Worm (Caenorhabditis elegans): ENCODE results near the gene M04B2.4.

DNA sequence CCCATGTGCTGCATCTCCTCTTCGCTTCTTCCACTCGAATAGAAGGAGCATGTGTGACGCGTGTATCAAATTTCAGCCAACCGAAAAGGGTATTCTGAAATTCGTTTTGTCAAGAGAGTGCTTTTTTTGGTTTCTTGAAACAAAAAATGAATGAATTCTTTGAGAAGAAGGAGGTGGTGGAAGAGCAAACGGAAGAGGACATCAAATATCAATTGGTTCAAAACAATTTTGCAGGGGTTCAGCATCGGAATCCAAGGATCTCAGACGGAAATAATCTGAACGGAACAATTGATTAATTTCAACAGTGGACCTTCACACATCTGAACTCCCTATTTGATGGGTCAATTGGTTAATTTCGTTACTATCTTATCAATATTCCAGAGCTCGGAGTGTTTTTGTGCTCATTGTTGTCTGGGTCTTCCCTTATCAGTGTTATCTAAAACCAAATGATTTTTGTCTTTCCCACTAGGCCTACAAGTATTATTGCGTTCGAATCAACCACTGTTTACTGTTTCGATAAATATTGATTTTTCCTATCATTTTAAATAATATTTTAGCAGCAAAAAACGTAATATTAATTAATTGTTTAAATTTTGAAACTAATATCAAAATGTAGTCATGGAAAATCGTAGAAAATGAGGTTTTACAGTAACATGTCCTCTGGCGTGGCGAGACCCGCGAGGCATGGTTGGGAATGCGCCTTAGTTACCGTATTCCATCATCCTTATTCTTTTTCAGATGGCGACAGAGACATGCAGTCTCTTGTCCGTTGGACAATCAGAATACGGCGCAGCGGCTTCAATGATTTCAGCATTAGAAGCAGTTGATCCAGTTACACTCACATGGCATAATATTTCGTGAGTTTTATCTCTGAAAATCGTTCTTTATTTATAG, 50.9 kb downstream of the M04B2.4 start, which contains the start of the genes C10C6.13 and wht-2:
- no peak for TF ChIP-seq nhr-76 (tag; optimal IDR thresholded peaks at IDR 0.05)
- TF ChIP-seq madf-9 (GFP tag; conservative IDR thresholded peaks at IDR 0.05) = no peak
- TF ChIP-seq lsy-2 (tag; optimal IDR thresholded peaks at IDR 0.05) = no peak
- TF ChIP-seq ctbp-1 (GFP tag; IDR thresholded peaks at IDR 0.05) = no peak
- TF ChIP-seq madf-5 (GFP tag; IDR thresholded peaks at IDR 0.05) = no peak
- TF ChIP-seq ama-1 (optimal IDR thresholded peaks at IDR 0.05) = no peak
- no peak for TF ChIP-seq unc-130 (GFP tag; optimal IDR thresholded peaks at IDR 0.05)
- no peak for TF ChIP-seq R02D3.7 (tag; optimal IDR thresholded peaks at IDR 0.05)
- no peak for TF ChIP-seq mep-1 (tag; optimal IDR thresholded peaks at IDR 0.05)
- no peak for TF ChIP-seq lin-13 (GFP tag; optimal IDR thresholded peaks at IDR 0.05)
- no peak for TF ChIP-seq lin-15B (tag; optimal IDR thresholded peaks at IDR 0.05)

Data from whole organism, L4 larva.